Fruit fly (Drosophila melanogaster) whole organism, pupa: ENCODE measurements around the gene CG32032.
A peak's percentile ranks its signal among the peaks of the same experiment; 100 is the strongest.

ENCODE experiments used
- CG10348 ChIP-seq: fragments of 200-800 bp; sonication (Bioruptor generic); IDR thresholded peaks from 2 replicates; pipeline ENCODE4 v1.3.6; 2022; ENCODE audit warnings: missing biosample characterization, missing genetic modification characterization
- CG32121 ChIP-seq: fragments of 200-800 bp; sonication (Bioruptor generic); IDR thresholded peaks from 2 replicates; pipeline ENCODE4 v1.3.6; 2022; ENCODE audit warnings: missing biosample characterization, missing genetic modification characterization
- CG34367 ChIP-seq: fragments of 200-800 bp; sonication (Bioruptor generic); optimal IDR thresholded peaks from 2 replicates; lab custom pipeline; 2018; ENCODE audit warnings: missing biosample characterization, mild to moderate bottlenecking, missing genetic modification characterization
- EcR ChIP-seq: fragments of 200-800 bp; sonication (Bioruptor generic); optimal IDR thresholded peaks from 3 replicates; lab custom pipeline; 2019; ENCODE audit warnings: missing biosample characterization, missing genetic modification characterization, mild to moderate bottlenecking, moderate library complexity, missing genetic modification reagents
- Pif1B ChIP-seq: fragments of 200-800 bp; sonication (Bioruptor generic); optimal IDR thresholded peaks from 3 replicates; lab custom pipeline; 2016; ENCODE audit warnings: missing biosample characterization, missing genetic modification characterization

DNA sequence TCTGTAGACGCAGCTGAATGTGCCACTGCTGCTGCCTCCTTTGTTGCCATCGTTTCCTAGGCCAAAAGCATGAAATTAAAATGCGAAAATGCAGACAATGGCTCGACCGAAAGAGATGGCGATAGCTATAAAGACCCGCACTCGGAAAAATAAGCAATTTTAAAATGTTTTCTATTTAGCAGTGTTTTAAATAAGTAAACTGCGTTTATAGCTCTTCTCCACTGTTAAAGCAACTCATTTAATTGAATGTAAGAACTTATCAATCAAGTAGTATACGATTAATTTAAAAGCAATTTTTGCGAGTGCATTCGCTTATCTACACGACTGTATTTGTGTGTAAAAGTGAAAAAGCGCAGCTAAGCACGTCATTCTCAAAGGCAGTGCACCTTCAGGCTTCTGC is 26.7 kb downstream of the CG32032 start:
- TF ChIP-seq Pif1B (GFP tag; lab: Kevin White, UChicago) (no peak), EcR (GFP tag; lab: Kevin White, UChicago) (no peak), CG10348 (GFP tag; lab: Robert Waterston, UW) (no peak), CG32121 (GFP tag; lab: Robert Waterston, UW) (peak; percentile 51; the same call in 1 of the 2 replicates), CG34367 (no peak)
